Worm (Caenorhabditis elegans): ENCODE data around the gene clec-4.

DNA sequence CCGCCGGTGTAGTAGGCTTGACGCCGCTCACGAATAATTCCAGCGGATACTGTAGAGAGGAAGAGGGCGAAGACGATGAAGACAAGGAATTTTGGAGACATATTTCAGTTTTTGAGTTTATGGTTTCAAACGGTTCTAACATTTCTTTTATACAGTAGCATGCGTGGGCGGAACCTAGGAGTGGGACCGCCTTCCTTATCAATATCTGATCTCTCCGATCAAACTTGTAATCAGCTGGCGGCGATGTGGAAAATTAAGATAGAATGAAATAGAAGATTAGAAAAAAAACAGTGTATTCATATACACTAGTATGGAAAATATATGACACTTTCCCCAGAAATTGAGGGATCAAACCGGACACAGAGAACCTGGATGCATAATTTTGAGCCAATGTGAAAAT is 38.4 kb upstream of the clec-4 start, which contains the start of gene nspe-2:
- TF ChIP-seq unc-62 (GFP tag; optimal IDR thresholded peaks at IDR 0.05): no peak
- no peak for TF ChIP-seq sea-2 (GFP tag; IDR thresholded peaks at IDR 0.05)
- no peak for TF ChIP-seq atf-7 (tag; optimal IDR thresholded peaks at IDR 0.05)
- no peak for TF ChIP-seq ztf-6 (GFP tag; IDR thresholded peaks at IDR 0.05)
- TF ChIP-seq dpff-1 (tag; optimal IDR thresholded peaks at IDR 0.05): no peak
- TF ChIP-seq egl-44 (GFP tag; IDR thresholded peaks at IDR 0.05): no peak
- TF ChIP-seq tbp1 (GFP tag; optimal IDR thresholded peaks at IDR 0.05): no peak
- TF ChIP-seq ets-4 (GFP tag; optimal IDR thresholded peaks at IDR 0.05): no peak
- no peak for TF ChIP-seq fkh-3 (tag; optimal IDR thresholded peaks at IDR 0.05)
- no peak for TF ChIP-seq madf-6 (GFP tag; IDR thresholded peaks at IDR 0.05)
- no peak for TF ChIP-seq dpl-1 (GFP tag; optimal IDR thresholded peaks at IDR 0.05)
- no peak for TF ChIP-seq K11D2.4 (GFP tag; IDR thresholded peaks at IDR 0.05)

Data from whole organism, young adult.